Worm (Caenorhabditis elegans): ENCODE results near the gene C18A11.4.

DNA sequence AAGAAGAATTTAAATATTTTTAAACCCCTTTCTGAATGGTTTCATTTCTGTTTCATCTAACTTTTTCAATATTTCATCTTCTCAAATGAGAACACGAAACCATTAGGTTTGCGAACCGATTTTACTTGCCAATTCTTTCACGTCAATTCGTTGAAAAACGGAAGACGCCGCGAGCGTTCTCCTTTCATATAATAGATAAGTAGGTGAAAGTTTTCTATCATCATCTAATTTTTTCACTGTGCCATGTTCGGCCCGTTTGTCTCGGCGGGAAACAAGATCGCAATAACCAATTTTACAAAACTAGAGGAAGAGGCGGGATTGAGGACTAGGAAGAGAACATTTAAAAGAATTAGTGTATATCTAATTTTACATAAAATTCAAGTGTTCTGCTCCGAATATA, at the start of gene C18A11.4:
- TF ChIP-seq alr-1 (tag; optimal IDR thresholded peaks at IDR 0.05; ENCODE audit: borderline replicate concordance) = no peak
- TF ChIP-seq nhr-77 (tag; optimal IDR thresholded peaks at IDR 0.05) = no peak
- TF ChIP-seq egl-13 (tag; optimal IDR thresholded peaks at IDR 0.05) = no peak
- no peak for TF ChIP-seq elt-3 (tag; optimal IDR thresholded peaks at IDR 0.05)

Data from whole organism, L1 larva.